Comparison of ENCODE assay signal across 1 fruit fly cellular context in the genomic region with DNA sequence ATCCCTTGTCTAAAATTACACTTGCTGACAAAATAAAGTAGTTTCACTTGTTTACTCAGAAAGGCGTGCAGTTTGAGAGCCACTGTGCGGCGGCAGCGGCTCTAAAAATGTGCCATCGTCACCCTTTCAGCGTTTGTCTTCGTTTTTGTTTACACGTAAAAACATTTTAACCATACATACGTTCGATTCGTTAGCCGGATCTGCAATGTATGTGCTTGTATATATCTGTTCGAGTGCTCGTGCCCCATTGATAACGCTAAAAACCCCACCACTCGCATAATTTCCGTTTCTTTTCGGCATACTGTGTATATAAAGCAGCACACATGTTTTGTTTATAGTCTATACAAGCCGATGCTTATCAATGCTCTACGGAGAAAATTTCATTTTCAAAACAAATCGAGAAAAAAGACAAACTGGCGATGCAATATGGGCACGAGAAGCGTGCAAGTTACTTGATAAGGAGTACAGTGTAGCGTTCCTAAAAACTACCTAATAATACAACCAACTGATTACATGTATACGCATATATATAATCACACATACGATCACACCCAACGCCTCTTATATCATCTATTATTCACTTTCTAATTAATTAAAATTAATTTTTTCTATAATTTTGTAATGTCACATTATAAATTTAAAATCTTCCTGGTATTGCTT.
TF ChIP-seq lines count a peak whose summit lies in the region.

No protein-coding gene starts in this region.

TF ChIP-seq in whole organism, embryonic, 481 proteins besides CTCF, POLR2A, EP300 and RAD21 (continued from another document and continues in another):
- TF ChIP-seq HmgZ (tag; optimal IDR thresholded peaks at IDR 0.05; lab: Kevin White, UChicago) (no peak), CG15696 (tag; optimal IDR thresholded peaks at IDR 0.05; lab: Kevin White, UChicago) (peak; percentile 61), Rx (GFP tag; IDR thresholded peaks at IDR 0.05; lab: Robert Waterston, UW) (no peak), zfh2 (GFP tag; optimal IDR thresholded peaks at IDR 0.05; lab: Kevin White, UChicago) (no peak), pzg (GFP tag; optimal IDR thresholded peaks at IDR 0.05; lab: Kevin White, UChicago) (no peak), Dad (GFP tag; optimal IDR thresholded peaks at IDR 0.05; lab: Kevin White, UChicago) (no peak), odd (GFP tag; optimal IDR thresholded peaks at IDR 0.05; lab: Kevin White, UChicago) (no peak), CG10267 (tag; optimal IDR thresholded peaks at IDR 0.05; lab: Kevin White, UChicago) (peak; percentile 56), eve (GFP tag; optimal IDR thresholded peaks at IDR 0.05; lab: Kevin White, UChicago) (peak in 1 of 2 experiments; percentile 72), jigr1 (GFP tag; IDR thresholded peaks at IDR 0.05; lab: Robert Waterston, UW) (no peak), CG14014 (GFP tag; IDR thresholded peaks at IDR 0.05; lab: Robert Waterston, UW) (peak; percentile 43; the same call in 1 of the 2 replicates), ems (GFP tag; optimal IDR thresholded peaks at IDR 0.05; lab: Kevin White, UChicago) (no peak), CG14860 (GFP tag; IDR thresholded peaks at IDR 0.05; lab: Robert Waterston, UW; ENCODE audit: partially characterized antibody) (no peak), ERR (GFP tag; optimal IDR thresholded peaks at IDR 0.05; lab: Kevin White, UChicago) (no peak), E2f1 (GFP tag; IDR thresholded peaks at IDR 0.05; lab: Robert Waterston, UW) (peak; percentile 32; the same call in 1 of the 2 replicates), CG33213 (GFP tag; optimal IDR thresholded peaks at IDR 0.05; lab: Kevin White, UChicago) (no peak), Hr3 (GFP tag; optimal IDR thresholded peaks at IDR 0.05; lab: Kevin White, UChicago) (no peak), Hand (GFP tag; optimal IDR thresholded peaks at IDR 0.05; lab: Kevin White, UChicago) (peak; percentile 44), row (GFP tag; IDR thresholded peaks at IDR 0.05; lab: Robert Waterston, UW) (peak; percentile 83), CG15073 (GFP tag; optimal IDR thresholded peaks at IDR 0.05; lab: Kevin White, UChicago) (no peak), gsb (GFP tag; IDR thresholded peaks at IDR 0.05; lab: Robert Waterston, UW) (no peak), zfh1 (GFP tag; IDR thresholded peaks at IDR 0.05; lab: Robert Waterston, UW) (peak; percentile 56; the same call in 1 of the 3 replicates), corto (GFP tag; optimal IDR thresholded peaks at IDR 0.05; lab: Kevin White, UChicago) (no peak), CG10979 (tag; optimal IDR thresholded peaks at IDR 0.05; lab: Kevin White, UChicago) (peak; percentile 59), kah (GFP tag; optimal IDR thresholded peaks at IDR 0.05; lab: Kevin White, UChicago) (no peak), CG15601 (tag; optimal IDR thresholded peaks at IDR 0.05; lab: Kevin White, UChicago) (peak; percentile 22), pnt (GFP tag; optimal IDR thresholded peaks at IDR 0.05; lab: Kevin White, UChicago) (no peak), CG1603 (tag; optimal IDR thresholded peaks at IDR 0.05; lab: Kevin White, UChicago) (peak; percentile 20), cg (GFP tag; optimal IDR thresholded peaks at IDR 0.05; lab: Kevin White, UChicago) (peak; percentile 33), CG31224 (GFP tag; IDR thresholded peaks at IDR 0.05; lab: Robert Waterston, UW) (no peak), Myb (GFP tag; optimal IDR thresholded peaks at IDR 0.05; lab: Kevin White, UChicago) (no peak), Lpt (GFP tag; optimal IDR thresholded peaks at IDR 0.05; lab: Kevin White, UChicago) (no peak), CG3838 (GFP tag; optimal IDR thresholded peaks at IDR 0.05; lab: Kevin White, UChicago) (no peak), Doc3 (GFP tag; IDR thresholded peaks at IDR 0.05; lab: Robert Waterston, UW; ENCODE audit: partially characterized antibody) (no peak), CG3995 (GFP tag; optimal IDR thresholded peaks at IDR 0.05; lab: Kevin White, UChicago) (no peak), CG8478 (optimal IDR thresholded peaks at IDR 0.05; lab: Kevin White, UChicago) (no peak), pros (GFP tag; optimal IDR thresholded peaks at IDR 0.05; lab: Kevin White, UChicago) (peak; percentile 49), CG16779 (GFP tag; IDR thresholded peaks at IDR 0.05; lab: Robert Waterston, UW) (no peak), CG30431 (GFP tag; optimal IDR thresholded peaks at IDR 0.05; lab: Kevin White, UChicago) (no peak), mld (GFP tag; IDR thresholded peaks at IDR 0.05; lab: Robert Waterston, UW; ENCODE audit: partially characterized antibody) (no peak), pan (optimal IDR thresholded peaks at IDR 0.05; lab: Kevin White, UChicago) (no peak), pan (GFP tag; optimal IDR thresholded peaks at IDR 0.05 in 1 of 2, IDR thresholded peaks at IDR 0.05 in 1 of 2) (peak in 1 of 2 experiments; percentile 54), CG12942 (GFP tag; optimal IDR thresholded peaks at IDR 0.05; lab: Kevin White, UChicago) (no peak), Oli (tag; optimal IDR thresholded peaks at IDR 0.05; lab: Kevin White, UChicago) (peak; percentile 62), sisA (GFP tag; IDR thresholded peaks at IDR 0.05; lab: Robert Waterston, UW) (peak; percentile 38; the same call in 1 of the 2 replicates), Pdp1 (GFP tag; optimal IDR thresholded peaks at IDR 0.05; lab: Kevin White, UChicago) (peak in 1 of 2 experiments; percentile 14), CG13287 (GFP tag; IDR thresholded peaks at IDR 0.05; lab: Robert Waterston, UW; ENCODE audit: partially characterized antibody) (peak; percentile 8; the same call in 1 of the 2 replicates), tio (GFP tag; optimal IDR thresholded peaks at IDR 0.05; lab: Kevin White, UChicago) (peak; percentile 4), Fer1 (GFP tag; optimal IDR thresholded peaks at IDR 0.05; lab: Kevin White, UChicago) (peak; percentile 1), CG5245 (GFP tag; optimal IDR thresholded peaks at IDR 0.05; lab: Kevin White, UChicago) (no peak), tna (GFP tag; IDR thresholded peaks at IDR 0.05; lab: Robert Waterston, UW; ENCODE audit: partially characterized antibody) (0 out of 2 replicates have a peak, but pooled peaks have one; percentile 34), Deaf1 (tag; optimal IDR thresholded peaks at IDR 0.05; lab: Kevin White, UChicago) (peak; percentile 61), gcm (GFP tag; optimal IDR thresholded peaks at IDR 0.05; lab: Kevin White, UChicago) (peak; percentile 31), CG34376 (GFP tag; optimal IDR thresholded peaks at IDR 0.05; lab: Kevin White, UChicago) (peak; percentile 16), Trl (optimal IDR thresholded peaks at IDR 0.05; lab: Kevin White, UChicago) (no peak), Trl (GFP tag; optimal IDR thresholded peaks at IDR 0.05; lab: Kevin White, UChicago) (no peak), dysf (GFP tag; IDR thresholded peaks at IDR 0.05; lab: Robert Waterston, UW) (peak; percentile 65; the same call in 2 of the 3 replicates), Tbp (GFP tag; optimal IDR thresholded peaks at IDR 0.05; lab: Kevin White, UChicago) (no peak), CHES-1-like (GFP tag; optimal IDR thresholded peaks at IDR 0.05; lab: Kevin White, UChicago) (no peak), abd-A (tag; optimal IDR thresholded peaks at IDR 0.05; lab: Kevin White, UChicago) (no peak), crp (GFP tag; optimal IDR thresholded peaks at IDR 0.05; lab: Kevin White, UChicago) (no peak), CG12391 (tag; optimal IDR thresholded peaks at IDR 0.05; lab: Kevin White, UChicago) (peak; percentile 61), z (GFP tag; IDR thresholded peaks at IDR 0.05; lab: Robert Waterston, UW) (0 out of 3 replicates have a peak, but pooled peaks have one; percentile 11), emc (GFP tag; optimal IDR thresholded peaks at IDR 0.05; lab: Kevin White, UChicago) (no peak), Ada2b (GFP tag; IDR thresholded peaks at IDR 0.05; lab: Robert Waterston, UW) (no peak), CG4404 (GFP tag; IDR thresholded peaks at IDR 0.05; lab: Robert Waterston, UW) (0 out of 2 replicates have a peak, but pooled peaks have one; percentile 34), CG11695 (GFP tag; IDR thresholded peaks at IDR 0.05; lab: Robert Waterston, UW) (no peak), CG18011 (GFP tag; optimal IDR thresholded peaks at IDR 0.05; lab: Kevin White, UChicago) (no peak), CG9797 (GFP tag; optimal IDR thresholded peaks at IDR 0.05; lab: Kevin White, UChicago) (no peak), CG34422 (GFP tag; IDR thresholded peaks at IDR 0.05; lab: Robert Waterston, UW) (no peak), CG34224 (GFP tag; IDR thresholded peaks at IDR 0.05; lab: Robert Waterston, UW; ENCODE audit: partially characterized antibody) (0 out of 3 replicates have a peak, but pooled peaks have one; percentile 31), Dp (GFP tag; optimal IDR thresholded peaks at IDR 0.05; lab: Kevin White, UChicago) (no peak), Atf6 (GFP tag; IDR thresholded peaks at IDR 0.05; lab: Robert Waterston, UW) (0 out of 2 replicates have a peak, but pooled peaks have one; percentile 28), exex (tag; optimal IDR thresholded peaks at IDR 0.05; lab: Kevin White, UChicago) (peak; percentile 29), trem (tag; optimal IDR thresholded peaks at IDR 0.05; lab: Kevin White, UChicago) (peak; percentile 29), ac (GFP tag; optimal IDR thresholded peaks at IDR 0.05; lab: Kevin White, UChicago) (no peak), gro (GFP tag; optimal IDR thresholded peaks at IDR 0.05; lab: Kevin White, UChicago) (no peak), MESR4 (GFP tag; optimal IDR thresholded peaks at IDR 0.05; lab: Kevin White, UChicago) (no peak), ATbp (GFP tag; optimal IDR thresholded peaks at IDR 0.05; lab: Kevin White, UChicago) (peak; percentile 36), Opbp (GFP tag; IDR thresholded peaks at IDR 0.05; lab: Robert Waterston, UW; ENCODE audit: partially characterized antibody) (0 out of 3 replicates have a peak, but pooled peaks have one; percentile 42), bbx (GFP tag; IDR thresholded peaks at IDR 0.05; lab: Robert Waterston, UW; ENCODE audit: partially characterized antibody) (0 out of 2 replicates have a peak, but pooled peaks have one; percentile 18), Sry-β (GFP tag; optimal IDR thresholded peaks at IDR 0.05; lab: Kevin White, UChicago) (no peak), YL-1 (GFP tag; optimal IDR thresholded peaks at IDR 0.05; lab: Kevin White, UChicago) (peak; percentile 27), seq (GFP tag; IDR thresholded peaks at IDR 0.05; lab: Robert Waterston, UW) (no peak), chif (GFP tag; optimal IDR thresholded peaks at IDR 0.05; lab: Kevin White, UChicago) (no peak), wek (GFP tag; optimal IDR thresholded peaks at IDR 0.05; lab: Kevin White, UChicago) (no peak), dimm (GFP tag; IDR thresholded peaks at IDR 0.05; lab: Robert Waterston, UW) (no peak), stc (GFP tag; IDR thresholded peaks at IDR 0.05; lab: Robert Waterston, UW) (peak; percentile 13; the same call in 1 of the 2 replicates), Awh (GFP tag; IDR thresholded peaks at IDR 0.05; lab: Robert Waterston, UW) (no peak), Hr39 (optimal IDR thresholded peaks at IDR 0.05; lab: Kevin White, UChicago) (no peak), CG5953 (GFP tag; IDR thresholded peaks at IDR 0.05; lab: Robert Waterston, UW) (no peak), CG14050 (GFP tag; IDR thresholded peaks at IDR 0.05; lab: Robert Waterston, UW) (0 out of 3 replicates have a peak, but pooled peaks have one; percentile 20), CG18476 (GFP tag; optimal IDR thresholded peaks at IDR 0.05; lab: Kevin White, UChicago) (no peak), Dip2 (GFP tag; IDR thresholded peaks at IDR 0.05; lab: Robert Waterston, UW) (no peak), Vsx1 (GFP tag; optimal IDR thresholded peaks at IDR 0.05; lab: Kevin White, UChicago) (no peak), twi (tag; optimal IDR thresholded peaks at IDR 0.05; lab: Kevin White, UChicago) (peak; percentile 83), Eip74EF (GFP tag; optimal IDR thresholded peaks at IDR 0.05; lab: Kevin White, UChicago) (no peak), CG32767 (GFP tag; IDR thresholded peaks at IDR 0.05; lab: Robert Waterston, UW) (no peak), D (optimal IDR thresholded peaks at IDR 0.05; lab: Kevin White, UChicago) (no peak), D (GFP tag; optimal IDR thresholded peaks at IDR 0.05; lab: Kevin White, UChicago) (no peak), phol (tag; optimal IDR thresholded peaks at IDR 0.05; lab: Kevin White, UChicago) (peak; percentile 62), CG5180 (GFP tag; optimal IDR thresholded peaks at IDR 0.05; lab: Kevin White, UChicago) (no peak), grn (GFP tag; optimal IDR thresholded peaks at IDR 0.05; lab: Kevin White, UChicago) (peak; percentile 69), CG7987 (GFP tag; optimal IDR thresholded peaks at IDR 0.05; lab: Kevin White, UChicago) (no peak), ara (GFP tag; IDR thresholded peaks at IDR 0.05; lab: Robert Waterston, UW) (no peak), tup (GFP tag; optimal IDR thresholded peaks at IDR 0.05; lab: Kevin White, UChicago) (no peak), CG2129 (GFP tag; IDR thresholded peaks at IDR 0.05; lab: Robert Waterston, UW; ENCODE audit: partially characterized antibody) (no peak), CG12659 (GFP tag; optimal IDR thresholded peaks at IDR 0.05; lab: Kevin White, UChicago) (peak; percentile 37), CkIIα-i1 (GFP tag; IDR thresholded peaks at IDR 0.05; lab: Robert Waterston, UW) (no peak), knrl (GFP tag; IDR thresholded peaks at IDR 0.05; lab: Robert Waterston, UW; ENCODE audit: partially characterized antibody) (peak; percentile 31; the same call in 1 of the 3 replicates), wdn (GFP tag; IDR thresholded peaks at IDR 0.05; lab: Robert Waterston, UW) (no peak), ro (GFP tag; IDR thresholded peaks at IDR 0.05; lab: Robert Waterston, UW) (no peak), Gsc (GFP tag; IDR thresholded peaks at IDR 0.05; lab: Robert Waterston, UW) (no peak), fd96Cb (tag; optimal IDR thresholded peaks at IDR 0.05; lab: Kevin White, UChicago) (peak; percentile 59), CG11504 (tag; optimal IDR thresholded peaks at IDR 0.05; lab: Kevin White, UChicago) (peak; percentile 70), dmrt99B (tag; optimal IDR thresholded peaks at IDR 0.05; lab: Kevin White, UChicago) (peak; percentile 41), bcd (GFP tag; optimal IDR thresholded peaks at IDR 0.05; lab: Kevin White, UChicago) (peak; percentile 14), zen2 (GFP tag; IDR thresholded peaks at IDR 0.05; lab: Robert Waterston, UW; ENCODE audit: partially characterized antibody) (no peak), croc (GFP tag; conservative IDR thresholded peaks at IDR 0.05; lab: Robert Waterston, UW) (no peak), amos (GFP tag; IDR thresholded peaks at IDR 0.05; lab: Robert Waterston, UW; ENCODE audit: partially characterized antibody) (peak; percentile 31; the same call in 1 of the 2 replicates), CG10565 (GFP tag; optimal IDR thresholded peaks at IDR 0.05; lab: Kevin White, UChicago) (no peak), CG12104 (GFP tag; optimal IDR thresholded peaks at IDR 0.05; lab: Kevin White, UChicago) (no peak)
